Worm (Caenorhabditis elegans) whole organism, L4 larva: ENCODE measurements around the gene F25H9.2.
A peak's percentile ranks its signal among the peaks of the same experiment; 100 is the strongest.

Experiments
- F44E2.7 ChIP-seq: fragments of 200-800 bp; sonication (Bioruptor generic); IDR thresholded peaks from 2 replicates; pipeline ENCODE4 v2.1.2; 2022; ENCODE audit warnings: missing genetic modification characterization, missing compliant biosample characterization
- T20F7.1 ChIP-seq: fragments of 200-800 bp; sonication (Bioruptor generic); optimal IDR thresholded peaks from 2 replicates; lab custom pipeline; 2018; ENCODE audit warnings: mild to moderate bottlenecking, missing genetic modification characterization, missing compliant biosample characterization
- T26A8.4 ChIP-seq: fragments of 200-800 bp; sonication (Bioruptor generic); IDR thresholded peaks from 2 replicates; pipeline ENCODE4 v1.3.6; 2022; ENCODE audit warnings: missing genetic modification characterization, missing compliant biosample characterization
- aha-1 ChIP-seq: fragments of 150-350 bp; peaks from one replicate; lab custom pipeline; 2014; ENCODE audit warnings: missing biosample characterization, missing genetic modification characterization
- aly-2 ChIP-seq: sonication (generic microtip); optimal IDR thresholded peaks from 2 replicates; lab custom pipeline; 2018; ENCODE audit warnings: missing biosample characterization, missing genetic modification characterization
- arid-1 ChIP-seq: fragments of 200-800 bp; sonication (Bioruptor generic); conservative IDR thresholded peaks from 2 replicates; pipeline ENCODE4 v1.3.6; 2022; ENCODE audit warnings: missing genetic modification reagents, missing genetic modification characterization, missing compliant biosample characterization
- attf-4 ChIP-seq: sonication (generic microtip); optimal IDR thresholded peaks from 3 replicates; lab custom pipeline; 2017; ENCODE audit warnings: missing biosample characterization, missing genetic modification characterization
- ceh-32 ChIP-seq: sonication (generic microtip); optimal IDR thresholded peaks from 2 replicates; lab custom pipeline; 2016; ENCODE audit warnings: mild to moderate bottlenecking, missing genetic modification characterization, missing compliant biosample characterization; ENCODE audit not compliant: poor library complexity
- ceh-44 ChIP-seq: fragments of 200-800 bp; sonication (Bioruptor generic); IDR thresholded peaks from 2 replicates; pipeline ENCODE4 v1.3.6; 2022; ENCODE audit warnings: missing genetic modification reagents, missing genetic modification characterization, missing compliant biosample characterization
- ces-1 ChIP-seq: fragments of 150-350 bp; sonication (generic microtip); optimal IDR thresholded peaks from 4 replicates; lab custom pipeline; 2014; ENCODE audit warnings: missing biosample characterization, missing genetic modification reagents, missing genetic modification characterization
- daf-8 ChIP-seq: fragments of 200-800 bp; sonication (Bioruptor generic); IDR thresholded peaks from 2 replicates; pipeline ENCODE4 v1.3.6; 2022; ENCODE audit warnings: missing genetic modification characterization, missing compliant biosample characterization
- dmd-6 ChIP-seq: fragments of 200-800 bp; sonication (Bioruptor generic); IDR thresholded peaks from 2 replicates; pipeline ENCODE4 v1.3.6; 2022; ENCODE audit warnings: missing genetic modification reagents, missing genetic modification characterization, missing compliant biosample characterization
- duxl-1 ChIP-seq: sonication (generic microtip); optimal IDR thresholded peaks from 2 replicates; lab custom pipeline; 2016; ENCODE audit warnings: mild to moderate bottlenecking, missing genetic modification characterization, moderate library complexity, missing compliant biosample characterization; ENCODE audit not compliant: poor library complexity
- dve-1 ChIP-seq: sonication (generic microtip); optimal IDR thresholded peaks from 2 replicates; lab custom pipeline; 2017; ENCODE audit warnings: antibody characterized with exemption, mild to moderate bottlenecking, missing genetic modification characterization, missing compliant biosample characterization; ENCODE audit not compliant: insufficient read depth
- egl-27 ChIP-seq: sonication (generic microtip); optimal IDR thresholded peaks from 3 replicates; lab custom pipeline; 2017; ENCODE audit warnings: missing biosample characterization, missing genetic modification reagents, missing genetic modification characterization
- egl-43 ChIP-seq: fragments of 200-800 bp; sonication (Bioruptor generic); IDR thresholded peaks from 2 replicates; pipeline ENCODE4 v1.3.6; 2022; ENCODE audit warnings: missing genetic modification reagents, missing genetic modification characterization, missing compliant biosample characterization
- fkh-10 ChIP-seq: fragments of 150-350 bp; optimal IDR thresholded peaks from 2 replicates; lab custom pipeline; 2014; ENCODE audit warnings: missing biosample characterization, missing genetic modification reagents, missing genetic modification characterization
- hmg-1.1 ChIP-seq: fragments of 200-800 bp; sonication (Bioruptor generic); IDR thresholded peaks from 2 replicates; pipeline ENCODE4 v1.3.6; 2022; ENCODE audit warnings: missing genetic modification reagents, missing genetic modification characterization, missing compliant biosample characterization
- lim-7 ChIP-seq: fragments of 200-800 bp; sonication (Bioruptor generic); IDR thresholded peaks from 2 replicates; pipeline ENCODE4 v1.3.6; 2022; ENCODE audit warnings: missing genetic modification characterization, missing compliant biosample characterization
- lin-13 ChIP-seq: fragments of 150-350 bp; optimal IDR thresholded peaks from 2 replicates; lab custom pipeline; 2014; ENCODE audit warnings: missing biosample characterization, missing genetic modification reagents, missing genetic modification characterization
- lin-15B ChIP-seq: fragments of 150-350 bp; sonication (generic microtip); optimal IDR thresholded peaks from 3 replicates; lab custom pipeline; 2014; ENCODE audit warnings: missing biosample characterization, missing genetic modification characterization
- lin-38 ChIP-seq: fragments of 200-800 bp; sonication (Bioruptor generic); IDR thresholded peaks from 2 replicates; pipeline ENCODE4 v1.3.6; 2022; ENCODE audit warnings: missing genetic modification reagents, missing genetic modification characterization, missing compliant biosample characterization
- lsy-2 ChIP-seq, 2 experiments: fragments of 150-350 bp in 1 of 2; sonication (generic microtip) in 1 of 2; optimal IDR thresholded peaks; 2 replicates each; lab custom pipeline; 2014 to 2017; ENCODE audit warnings: missing biosample characterization in 2 of 2, missing genetic modification characterization in 2 of 2
- madf-5 ChIP-seq, 2 experiments: fragments of 200-800 bp; sonication (Bioruptor generic); IDR thresholded peaks; 2 replicates each; pipeline ENCODE4 v1.3.6; 2022; ENCODE audit warnings: missing compliant biosample characterization in 2 of 2, missing genetic modification characterization in 2 of 2
- mdl-1 ChIP-seq, 2 experiments: fragments of 150-350 bp in 1 of 2; sonication (generic microtip) in 1 of 2; optimal IDR thresholded peaks; 2 replicates each; lab custom pipeline; 2014 to 2017; ENCODE audit warnings: missing biosample characterization in 2 of 2, missing genetic modification characterization in 2 of 2
- mdt-29 ChIP-seq: fragments of 200-800 bp; sonication (Bioruptor generic); IDR thresholded peaks from 2 replicates; pipeline ENCODE4 v1.3.6; 2022; ENCODE audit warnings: missing genetic modification reagents, missing genetic modification characterization, missing compliant biosample characterization
- mep-1 ChIP-seq: fragments of 150-350 bp; sonication (generic microtip); optimal IDR thresholded peaks from 3 replicates; lab custom pipeline; 2014; ENCODE audit warnings: missing biosample characterization, missing genetic modification characterization
- mxl-2 ChIP-seq: fragments of 200-800 bp; sonication (Bioruptor generic); conservative IDR thresholded peaks from 2 replicates; pipeline ENCODE4 v1.3.6; 2022; ENCODE audit warnings: missing genetic modification reagents, missing genetic modification characterization, missing compliant biosample characterization
- nhr-10 ChIP-seq: fragments of 150-350 bp; optimal IDR thresholded peaks from 2 replicates; lab custom pipeline; 2014; ENCODE audit warnings: missing biosample characterization, missing genetic modification characterization
- nhr-111 ChIP-seq: fragments of 200-800 bp; sonication (Bioruptor generic); optimal IDR thresholded peaks from 2 replicates; lab custom pipeline; 2018; ENCODE audit warnings: mild to moderate bottlenecking, missing genetic modification characterization, missing compliant biosample characterization
- nhr-28 ChIP-seq: fragments of 150-350 bp; optimal IDR thresholded peaks from 2 replicates; lab custom pipeline; 2014; ENCODE audit warnings: missing biosample characterization, missing genetic modification characterization
- nhr-42 ChIP-seq: fragments of 200-800 bp; sonication (Bioruptor generic); IDR thresholded peaks from 2 replicates; pipeline ENCODE4 v1.3.6; 2022; ENCODE audit warnings: missing genetic modification characterization, missing compliant biosample characterization
- nhr-6 ChIP-seq: fragments of 150-350 bp; optimal IDR thresholded peaks from 2 replicates; lab custom pipeline; 2014; ENCODE audit warnings: missing biosample characterization, missing genetic modification characterization
- nhr-76 ChIP-seq: fragments of 150-350 bp; optimal IDR thresholded peaks from 2 replicates; lab custom pipeline; 2014; ENCODE audit warnings: missing biosample characterization, missing genetic modification characterization
- nhr-77 ChIP-seq: fragments of 150-350 bp; optimal IDR thresholded peaks from 2 replicates; lab custom pipeline; 2014; ENCODE audit warnings: missing biosample characterization, missing genetic modification characterization
- pqm-1 ChIP-seq: sonication (generic microtip); optimal IDR thresholded peaks from 2 replicates; lab custom pipeline; 2017; ENCODE audit warnings: missing biosample characterization, missing genetic modification characterization
- saeg-2 ChIP-seq: fragments of 200-800 bp; sonication (Bioruptor generic); IDR thresholded peaks from 2 replicates; pipeline ENCODE4 v1.3.6; 2022; ENCODE audit warnings: missing genetic modification reagents, missing genetic modification characterization, missing compliant biosample characterization
- sdz-12 ChIP-seq: fragments of 200-800 bp; sonication (Bioruptor generic); optimal IDR thresholded peaks from 2 replicates; lab custom pipeline; 2018; ENCODE audit warnings: mild to moderate bottlenecking, missing genetic modification characterization, missing compliant biosample characterization
- set-16 ChIP-seq: fragments of 200-800 bp; sonication (Bioruptor generic); IDR thresholded peaks from 2 replicates; pipeline ENCODE4 v1.3.6; 2022; ENCODE audit warnings: missing genetic modification reagents, missing genetic modification characterization, missing compliant biosample characterization
- spr-1 ChIP-seq: sonication (generic microtip); optimal IDR thresholded peaks from 2 replicates; lab custom pipeline; 2016; ENCODE audit warnings: mild to moderate bottlenecking, missing genetic modification characterization, missing compliant biosample characterization
- spr-3 ChIP-seq: fragments of 200-800 bp; sonication (Bioruptor generic); optimal IDR thresholded peaks from 2 replicates; lab custom pipeline; 2018; ENCODE audit warnings: mild to moderate bottlenecking, missing genetic modification characterization, missing compliant biosample characterization
- zag-1 ChIP-seq: fragments of 150-350 bp; optimal IDR thresholded peaks from 2 replicates; lab custom pipeline; 2014; ENCODE audit warnings: missing biosample characterization, missing genetic modification characterization
- zfp-3 ChIP-seq: fragments of 200-800 bp; sonication (Bioruptor generic); conservative IDR thresholded peaks from 2 replicates; pipeline ENCODE4 v1.3.6; 2022; ENCODE audit warnings: missing genetic modification reagents, missing genetic modification characterization, missing compliant biosample characterization
- ztf-11 ChIP-seq: fragments of 150-350 bp; optimal IDR thresholded peaks from 2 replicates; lab custom pipeline; 2014; ENCODE audit warnings: missing biosample characterization, missing genetic modification characterization

F25H9.2 gene

ce11 chrV:13420640-13421039 is 37.2 kb upstream of the F25H9.2 start, which contains the start of gene srv-8:
TSS of gene srv-8 (minus strand) at chrV:13420740.
- TF ChIP-seq mdt-29 (GFP tag; lab: Robert Waterston, UW) (no peak), madf-5 (GFP tag; IDR thresholded peaks at IDR 0.05; lab: Robert Waterston, UW) (no peak), ceh-44 (GFP tag; lab: Robert Waterston, UW) (no peak), nhr-10 (tag; lab: Kevin White, UChicago) (no peak), lin-38 (GFP tag; lab: Robert Waterston, UW) (no peak), saeg-2 (no peak), nhr-76 (tag; lab: Kevin White, UChicago) (no peak), sdz-12 (GFP tag; lab: Kevin White, UChicago) (no peak), lin-15B (tag; lab: Kevin White, UChicago) (no peak), dmd-6 (GFP tag; lab: Robert Waterston, UW) (no peak), lim-7 (GFP tag; lab: Robert Waterston, UW) (no peak), aly-2 (tag; lab: Kevin White, UChicago) (no peak), set-16 (GFP tag; lab: Robert Waterston, UW) (no peak), ceh-32 (no peak), spr-3 (GFP tag; lab: Kevin White, UChicago) (no peak), lin-13 (GFP tag; lab: Kevin White, UChicago) (no peak)

DNA sequence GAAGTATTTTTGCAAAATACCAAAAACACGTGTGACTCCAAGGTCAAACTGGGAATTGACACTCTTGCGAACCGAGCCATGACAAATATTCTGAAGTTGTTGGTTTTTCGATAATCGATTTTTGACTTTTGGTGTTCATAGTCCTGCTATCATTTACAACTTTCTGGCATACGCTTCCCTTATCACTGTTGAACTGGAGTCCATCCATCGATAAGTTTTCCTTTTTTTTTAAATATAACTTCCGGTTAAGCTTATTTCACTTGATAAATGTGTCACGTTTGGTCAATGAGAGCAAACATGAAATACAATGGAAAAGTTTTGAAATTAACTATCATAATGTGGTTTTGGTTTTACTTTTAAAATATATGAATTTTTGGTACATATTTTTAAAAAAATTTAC is 36.2 kb upstream of the F25H9.2 start:
- TF ChIP-seq lin-13 (GFP tag; lab: Kevin White, UChicago) (no peak), T20F7.1 (GFP tag; lab: Kevin White, UChicago) (peak; percentile 16), dmd-6 (GFP tag; lab: Robert Waterston, UW) (peak; percentile 80), F44E2.7 (GFP tag; lab: Robert Waterston, UW) (no peak), mep-1 (tag; lab: Kevin White, UChicago) (no peak), nhr-77 (tag; lab: Kevin White, UChicago) (peak; percentile 37), pqm-1 (tag; lab: Kevin White, UChicago) (peak; percentile 99), nhr-28 (tag; lab: Kevin White, UChicago) (peak; percentile 59)

- TF ChIP-seq mdl-1 (tag; optimal IDR thresholded peaks at IDR 0.05; lab: Kevin White, UChicago) (no peak), nhr-42 (GFP tag; lab: Robert Waterston, UW) (no peak), nhr-6 (no peak), daf-8 (no peak), aha-1 (tag; lab: Kevin White, UChicago) (peak; percentile 44), nhr-76 (tag; lab: Kevin White, UChicago) (no peak), arid-1 (GFP tag; lab: Robert Waterston, UW) (no peak)
- TF ChIP-seq, all 104 proteins: peak for 1
Measured at ce11 chrV:13423045-13423444, 34.8 kb upstream of the F25H9.2 start, which contains the start of gene srv-9. TSS of gene srv-9 (minus strand) at chrV:13423145.

ce11 chrV:13423608-13424007 is 34.3 kb upstream of the F25H9.2 start, which contains the start of gene srv-10:
TSS of gene srv-10 (plus strand) at chrV:13423908.
- TF ChIP-seq egl-43 (GFP tag; lab: Robert Waterston, UW), result no peak
- no peak for TF ChIP-seq spr-1 (tag; lab: Kevin White, UChicago)
- TF ChIP-seq mep-1 (tag; lab: Kevin White, UChicago), result no peak
- TF ChIP-seq ces-1 (GFP tag; lab: Kevin White, UChicago), result no peak
- no peak for TF ChIP-seq dve-1 (tag; lab: Kevin White, UChicago)
- TF ChIP-seq attf-4 (tag; lab: Kevin White, UChicago), result no peak
- TF ChIP-seq T26A8.4 (GFP tag; lab: Robert Waterston, UW), result no peak
- no peak for TF ChIP-seq mdt-29 (GFP tag; lab: Robert Waterston, UW)
- TF ChIP-seq hmg-1.1 (GFP tag; lab: Robert Waterston, UW), result no peak
- TF ChIP-seq fkh-10 (GFP tag; lab: Kevin White, UChicago), result no peak
- TF ChIP-seq nhr-76 (tag; lab: Kevin White, UChicago), result no peak
- TF ChIP-seq egl-27, result no peak
- TF ChIP-seq mxl-2 (GFP tag; lab: Robert Waterston, UW), result no peak
- no peak for TF ChIP-seq ztf-11 (tag; lab: Kevin White, UChicago)
- TF ChIP-seq lsy-2 (tag; optimal IDR thresholded peaks at IDR 0.05; lab: Kevin White, UChicago), result no peak
- TF ChIP-seq nhr-111 (GFP tag; lab: Kevin White, UChicago), result no peak
- no peak for TF ChIP-seq arid-1 (GFP tag; lab: Robert Waterston, UW)
- no peak for TF ChIP-seq duxl-1 (tag; lab: Kevin White, UChicago)
- no peak for TF ChIP-seq zfp-3 (GFP tag; lab: Robert Waterston, UW)
- no peak for TF ChIP-seq zag-1 (tag; lab: Kevin White, UChicago)
